Fruit fly (Drosophila melanogaster): ENCODE measurements around the gene baz.
A peak's percentile ranks its signal among the peaks of the same experiment; 100 is the strongest.

- no peak for TF ChIP-seq brk (GFP tag; optimal IDR thresholded peaks at IDR 0.05)
- TF ChIP-seq ey (GFP tag; optimal IDR thresholded peaks at IDR 0.05), result no peak
- no peak for TF ChIP-seq usp (GFP tag; optimal IDR thresholded peaks at IDR 0.05)
- peak; percentile 31 for TF ChIP-seq br (GFP tag; optimal IDR thresholded peaks at IDR 0.05)
- no peak for TF ChIP-seq Hr78 (GFP tag; optimal IDR thresholded peaks at IDR 0.05)
- peak; percentile 71 for TF ChIP-seq OdsH (GFP tag; optimal IDR thresholded peaks at IDR 0.05)
- TF ChIP-seq CG9705 (GFP tag; optimal IDR thresholded peaks at IDR 0.05), result no peak
These were observed 29.9 kb upstream of the baz start for dm6 chrX:17129733-17130466.
